Worm (Caenorhabditis elegans): ENCODE data around the gene cec-6.

DNA sequence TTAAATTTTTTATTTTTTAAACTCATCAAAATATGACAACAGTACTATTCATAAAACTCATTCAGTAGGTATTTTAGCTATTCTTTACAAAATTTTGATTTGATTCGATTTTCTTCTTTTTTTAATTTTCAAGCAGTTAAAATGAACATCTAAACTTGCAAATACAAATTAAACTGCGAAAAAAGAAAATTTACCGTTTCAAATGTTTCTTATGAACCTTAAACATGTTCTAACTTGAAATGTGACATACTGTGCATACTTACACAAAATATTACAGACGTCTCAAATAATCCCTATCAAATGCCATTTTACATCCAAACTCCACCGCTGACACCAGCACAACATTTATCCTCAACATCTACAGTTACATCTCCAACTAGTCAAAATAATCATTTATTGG, 39.7 kb downstream of the cec-6 start, which contains the start of gene fkh-7:
- TF ChIP-seq nhr-11 (tag; optimal IDR thresholded peaks at IDR 0.05) (no peak), fos-1 (tag; optimal IDR thresholded peaks at IDR 0.05) (no peak), pqm-1 (tag; optimal IDR thresholded peaks at IDR 0.05) (no peak), nhr-23 (tag; optimal IDR thresholded peaks at IDR 0.05) (no peak), lin-15B (tag; optimal IDR thresholded peaks at IDR 0.05) (no peak), fkh-10 (GFP tag; optimal IDR thresholded peaks at IDR 0.05) (no peak), unc-62 (GFP tag; optimal IDR thresholded peaks at IDR 0.05) (no peak)

All from whole organism, L3 larva.